Fruit fly (Drosophila melanogaster): ENCODE results near the gene aus.

The aus gene

dm6 chr3R:21349039-21349781 is at the start of gene aus (continued):
- TF ChIP-seq gce (GFP tag; IDR thresholded peaks at IDR 0.05) (no peak), pros (GFP tag; optimal IDR thresholded peaks at IDR 0.05) (peak; percentile 72), HmgZ (tag; optimal IDR thresholded peaks at IDR 0.05) (peak; percentile 46), tap (tag; optimal IDR thresholded peaks at IDR 0.05) (peak; percentile 23), CG18262 (tag; optimal IDR thresholded peaks at IDR 0.05) (peak; percentile 52), da (GFP tag; optimal IDR thresholded peaks at IDR 0.05) (no peak), al (GFP tag; IDR thresholded peaks at IDR 0.05) (no peak), Nf-YC (tag; optimal IDR thresholded peaks at IDR 0.05) (peak; percentile 92), CG12769 (tag; optimal IDR thresholded peaks at IDR 0.05) (peak; percentile 44), ac (GFP tag; optimal IDR thresholded peaks at IDR 0.05) (peak; percentile 3), CG10543 (GFP tag; optimal IDR thresholded peaks at IDR 0.05) (peak; percentile 42), pzg (GFP tag; optimal IDR thresholded peaks at IDR 0.05) (peak; percentile 81), CG32767 (GFP tag; IDR thresholded peaks at IDR 0.05) (no peak), BEAF-32 (GFP tag; optimal IDR thresholded peaks at IDR 0.05) (peak; percentile 41), Drgx (GFP tag; IDR thresholded peaks at IDR 0.05) (no peak), bbx (GFP tag; IDR thresholded peaks at IDR 0.05; ENCODE audit: partially characterized antibody) (no peak), ERR (GFP tag; optimal IDR thresholded peaks at IDR 0.05) (peak; percentile 33), kah (GFP tag; optimal IDR thresholded peaks at IDR 0.05) (peak; percentile 22), CG3407 (GFP tag; optimal IDR thresholded peaks at IDR 0.05) (no peak), CG9932 (GFP tag; IDR thresholded peaks at IDR 0.05) (no peak), CG5180 (GFP tag; optimal IDR thresholded peaks at IDR 0.05) (peak; percentile 16), Ada2b (GFP tag; IDR thresholded peaks at IDR 0.05) (no peak), CHES-1-like (GFP tag; optimal IDR thresholded peaks at IDR 0.05) (no peak), gfzf (GFP tag; optimal IDR thresholded peaks at IDR 0.05) (peak; percentile 96), NC2β (GFP tag; optimal IDR thresholded peaks at IDR 0.05) (peak; percentile 17), CG7987 (GFP tag; optimal IDR thresholded peaks at IDR 0.05) (peak; percentile 34), sna (GFP tag; IDR thresholded peaks at IDR 0.05; ENCODE audit: partially characterized antibody) (no peak), stwl (tag; optimal IDR thresholded peaks at IDR 0.05) (peak; percentile 34), Fer1 (GFP tag; optimal IDR thresholded peaks at IDR 0.05) (peak; percentile 3), CG6813 (GFP tag; optimal IDR thresholded peaks at IDR 0.05) (peak; percentile 14), CG1603 (tag; optimal IDR thresholded peaks at IDR 0.05) (peak; percentile 58), Bdp1 (GFP tag; optimal IDR thresholded peaks at IDR 0.05) (no peak), CG2712 (tag; optimal IDR thresholded peaks at IDR 0.05) (peak; percentile 41), CTCF (GFP tag; optimal IDR thresholded peaks at IDR 0.05) (peak; percentile 61), Nf-YB (GFP tag; optimal IDR thresholded peaks at IDR 0.05) (peak; percentile 75), MESR4 (GFP tag; optimal IDR thresholded peaks at IDR 0.05) (peak; percentile 41), sd (tag; optimal IDR thresholded peaks at IDR 0.05) (peak; percentile 6), Gsc (GFP tag; IDR thresholded peaks at IDR 0.05) (no peak), fd102C (GFP tag; optimal IDR thresholded peaks at IDR 0.05) (peak; percentile 10), CG2875 (GFP tag; optimal IDR thresholded peaks at IDR 0.05) (peak; percentile 45), onecut (GFP tag; IDR thresholded peaks at IDR 0.05) (peak; percentile 38), CG18476 (GFP tag; optimal IDR thresholded peaks at IDR 0.05) (no peak), CG12659 (GFP tag; optimal IDR thresholded peaks at IDR 0.05) (peak; percentile 52), Dp (GFP tag; optimal IDR thresholded peaks at IDR 0.05) (peak; percentile 90), emc (GFP tag; optimal IDR thresholded peaks at IDR 0.05) (no peak), CG31365 (tag; optimal IDR thresholded peaks at IDR 0.05) (peak; percentile 17), MTF-1 (GFP tag; optimal IDR thresholded peaks at IDR 0.05; ENCODE audit: borderline replicate concordance) (peak; percentile 66), CG2199 (GFP tag; IDR thresholded peaks at IDR 0.05) (no peak)

Data from whole organism, embryonic.